Fruit fly (Drosophila melanogaster) whole organism, prepupa: ENCODE data around the gene TrxT.

Experiments used
- Blimp-1 ChIP-seq: fragments of 200-800 bp; sonication (Bioruptor generic); optimal IDR thresholded peaks from 3 replicates; lab custom pipeline; 2017; ENCODE audit warnings: missing biosample characterization, missing genetic modification characterization, mild to moderate bottlenecking, moderate library complexity, missing genetic modification reagents
- CG10669 ChIP-seq: fragments of 200-800 bp; sonication (Bioruptor generic); optimal IDR thresholded peaks from 3 replicates; lab custom pipeline; 2018; ENCODE audit warnings: missing biosample characterization, mild to moderate bottlenecking, missing genetic modification characterization, moderate library complexity
- CG11902 ChIP-seq: fragments of 200-800 bp; sonication (Bioruptor generic); optimal IDR thresholded peaks from 3 replicates; lab custom pipeline; 2016; ENCODE audit warnings: missing biosample characterization, missing genetic modification characterization
- CG16779 ChIP-seq: fragments of 200-800 bp; sonication (Bioruptor generic); optimal IDR thresholded peaks from 3 replicates; lab custom pipeline; 2017; ENCODE audit warnings: missing biosample characterization, mild to moderate bottlenecking, missing genetic modification characterization
- CG3032 ChIP-seq: fragments of 200-800 bp; optimal IDR thresholded peaks from 2 replicates; lab custom pipeline; 2019; ENCODE audit warnings: missing biosample characterization, mild to moderate bottlenecking, missing genetic modification characterization, moderate library complexity
- CG31627 ChIP-seq: fragments of 200-800 bp; sonication (Bioruptor generic); optimal IDR thresholded peaks from 3 replicates; lab custom pipeline; 2016; ENCODE audit warnings: missing biosample characterization, missing genetic modification characterization
- CG32006 ChIP-seq: fragments of 200-800 bp; sonication (Bioruptor generic); optimal IDR thresholded peaks from 3 replicates; lab custom pipeline; 2017; ENCODE audit warnings: missing biosample characterization, mild to moderate bottlenecking, missing genetic modification characterization
- CG34406 ChIP-seq: fragments of 200-800 bp; sonication (Bioruptor generic); optimal IDR thresholded peaks from 3 replicates; lab custom pipeline; 2016; ENCODE audit warnings: missing biosample characterization, missing genetic modification characterization
- CG3919 ChIP-seq: fragments of 200-800 bp; sonication (Bioruptor generic); optimal IDR thresholded peaks from 3 replicates; lab custom pipeline; 2016; ENCODE audit warnings: missing biosample characterization, missing genetic modification characterization
- CG4318 ChIP-seq: fragments of 200-800 bp; sonication (Bioruptor generic); optimal IDR thresholded peaks from 3 replicates; lab custom pipeline; 2017; ENCODE audit warnings: missing biosample characterization, mild to moderate bottlenecking, missing genetic modification characterization
- CG6163 ChIP-seq: fragments of 200-800 bp; sonication (Bioruptor generic); IDR thresholded peaks from 3 replicates; pipeline ENCODE4 v1.3.6; 2022; ENCODE audit warnings: missing biosample characterization, missing genetic modification characterization
- CG6276 ChIP-seq: fragments of 200-800 bp; sonication (Bioruptor generic); optimal IDR thresholded peaks from 2 replicates; lab custom pipeline; 2017; ENCODE audit warnings: missing biosample characterization, mild to moderate bottlenecking, missing genetic modification characterization
- CG6792 ChIP-seq: fragments of 200-800 bp; sonication (Bioruptor generic); optimal IDR thresholded peaks from 3 replicates; lab custom pipeline; 2016; ENCODE audit warnings: missing biosample characterization, missing genetic modification characterization
- CG6808 ChIP-seq: fragments of 200-800 bp; sonication (Bioruptor generic); optimal IDR thresholded peaks from 3 replicates; lab custom pipeline; 2017; ENCODE audit warnings: missing biosample characterization, missing genetic modification characterization, mild to moderate bottlenecking, moderate library complexity, missing genetic modification reagents
- CG8119 ChIP-seq: fragments of 200-800 bp; sonication (Bioruptor generic); IDR thresholded peaks from 3 replicates; pipeline ENCODE4 v1.3.6; 2022; ENCODE audit warnings: missing biosample characterization, missing genetic modification characterization
- CG8319 ChIP-seq: fragments of 200-800 bp; sonication (Bioruptor generic); optimal IDR thresholded peaks from 3 replicates; lab custom pipeline; 2016; ENCODE audit warnings: missing biosample characterization, missing genetic modification characterization
- CG9139 ChIP-seq: fragments of 200-800 bp; sonication (Bioruptor generic); optimal IDR thresholded peaks from 3 replicates; lab custom pipeline; 2017; ENCODE audit warnings: missing biosample characterization, mild to moderate bottlenecking, missing genetic modification characterization
- Eip93F ChIP-seq: fragments of 200-800 bp; sonication (Bioruptor generic); optimal IDR thresholded peaks from 2 replicates; lab custom pipeline; 2016; ENCODE audit warnings: missing biosample characterization, mild to moderate bottlenecking, missing genetic modification characterization
- Ets96B ChIP-seq: fragments of 200-800 bp; optimal IDR thresholded peaks from 2 replicates; lab custom pipeline; 2019; ENCODE audit warnings: missing biosample characterization, mild to moderate bottlenecking, missing genetic modification characterization, moderate library complexity
- Gug ChIP-seq: fragments of 200-800 bp; sonication (Bioruptor generic); IDR thresholded peaks from 2 replicates; pipeline ENCODE4 v1.3.6; 2022; ENCODE audit warnings: missing biosample characterization, missing genetic modification characterization
- Hr38 ChIP-seq: sonication (Bioruptor generic); optimal IDR thresholded peaks from 2 replicates; lab custom pipeline; 2016; ENCODE audit warnings: missing biosample characterization, missing genetic modification characterization
- Hr39 ChIP-seq: fragments of 200-800 bp; sonication (Bioruptor generic); optimal IDR thresholded peaks from 2 replicates; lab custom pipeline; 2016; ENCODE audit warnings: missing biosample characterization, missing genetic modification characterization
- Met ChIP-seq: fragments of 200-800 bp; sonication (Bioruptor generic); optimal IDR thresholded peaks from 3 replicates; lab custom pipeline; 2016; ENCODE audit warnings: missing biosample characterization, missing genetic modification characterization
- OdsH ChIP-seq: fragments of 200-800 bp; sonication (Bioruptor generic); optimal IDR thresholded peaks from 3 replicates; lab custom pipeline; 2016; ENCODE audit warnings: missing biosample characterization, missing genetic modification characterization
- Smox ChIP-seq: fragments of 200-800 bp; sonication (Bioruptor generic); optimal IDR thresholded peaks from 3 replicates; lab custom pipeline; 2016; ENCODE audit warnings: missing biosample characterization, missing genetic modification characterization
- Sox14 ChIP-seq: fragments of 200-800 bp; sonication (Bioruptor generic); optimal IDR thresholded peaks from 3 replicates; lab custom pipeline; 2016; ENCODE audit warnings: missing biosample characterization, missing genetic modification characterization
- achi ChIP-seq: fragments of 200-800 bp; sonication (Bioruptor generic); optimal IDR thresholded peaks from 3 replicates; lab custom pipeline; 2016; ENCODE audit warnings: missing biosample characterization, missing genetic modification characterization
- acj6 ChIP-seq: fragments of 200-800 bp; sonication (Bioruptor generic); optimal IDR thresholded peaks from 3 replicates; lab custom pipeline; 2016; ENCODE audit warnings: missing biosample characterization, missing genetic modification characterization
- dsx ChIP-seq: fragments of 200-800 bp; optimal IDR thresholded peaks from 3 replicates; lab custom pipeline; 2019; ENCODE audit warnings: missing biosample characterization, mild to moderate bottlenecking, missing genetic modification characterization, moderate library complexity; ENCODE audit not compliant: poor library complexity, severe bottlenecking
- eg ChIP-seq: fragments of 200-800 bp; sonication (Bioruptor generic); IDR thresholded peaks from 3 replicates; pipeline ENCODE4 v1.3.6; 2022; ENCODE audit warnings: missing biosample characterization, missing genetic modification characterization
- esn ChIP-seq: fragments of 200-800 bp; sonication (Bioruptor generic); optimal IDR thresholded peaks from 2 replicates; lab custom pipeline; 2016; ENCODE audit warnings: missing biosample characterization, mild to moderate bottlenecking, missing genetic modification characterization, moderate library complexity
- fd59A ChIP-seq: fragments of 200-800 bp; sonication (Bioruptor generic); optimal IDR thresholded peaks from 2 replicates; lab custom pipeline; 2017; ENCODE audit warnings: missing biosample characterization, mild to moderate bottlenecking, missing genetic modification characterization, missing genetic modification reagents
- fkh ChIP-seq: fragments of 200-800 bp; sonication (Bioruptor generic); optimal IDR thresholded peaks from 3 replicates; lab custom pipeline; 2017; ENCODE audit warnings: missing biosample characterization, mild to moderate bottlenecking, missing genetic modification characterization, moderate library complexity
- lz ChIP-seq: fragments of 200-800 bp; sonication (Bioruptor generic); optimal IDR thresholded peaks from 3 replicates; lab custom pipeline; 2016; ENCODE audit warnings: missing biosample characterization, missing genetic modification characterization
- net ChIP-seq: fragments of 200-800 bp; sonication (Bioruptor generic); optimal IDR thresholded peaks from 3 replicates; lab custom pipeline; 2016; ENCODE audit warnings: missing biosample characterization, missing genetic modification characterization
- pdm3 ChIP-seq: fragments of 200-800 bp; sonication (Bioruptor generic); optimal IDR thresholded peaks from 3 replicates; lab custom pipeline; 2016; ENCODE audit warnings: missing biosample characterization, missing genetic modification characterization
- salr ChIP-seq, 2 experiments: fragments of 200-800 bp; sonication (Bioruptor generic); optimal IDR thresholded peaks; 3 replicates each; lab custom pipeline; 2016 to 2018; ENCODE audit warnings: missing biosample characterization in 2 of 2, missing genetic modification characterization in 2 of 2, mild to moderate bottlenecking in 1 of 2
- ss ChIP-seq, 2 experiments: fragments of 200-800 bp; sonication (Bioruptor generic); optimal IDR thresholded peaks; 2 replicates in 1 of 2; 3 replicates in 1 of 2; lab custom pipeline; 2017 to 2018; ENCODE audit warnings: mild to moderate bottlenecking in 2 of 2, missing biosample characterization in 2 of 2, missing genetic modification characterization in 2 of 2, moderate library complexity in 1 of 2
- svp ChIP-seq: fragments of 200-800 bp; sonication (Bioruptor generic); peaks from one replicate; lab custom pipeline; 2016; ENCODE audit warnings: missing biosample characterization, missing genetic modification characterization
- topi ChIP-seq: fragments of 200-800 bp; sonication (Bioruptor generic); optimal IDR thresholded peaks from 3 replicates; lab custom pipeline; 2016; ENCODE audit warnings: missing biosample characterization, missing genetic modification characterization
- vri ChIP-seq: fragments of 200-800 bp; sonication (Bioruptor generic); optimal IDR thresholded peaks from 3 replicates; lab custom pipeline; 2016; ENCODE audit warnings: missing biosample characterization, mild to moderate bottlenecking, missing genetic modification characterization

Gene TrxT

dm6 chrX:5329266-5329898 lies 17.7 kb upstream of the TrxT start, which contains the start of the genes CG3309 and XRCC1 (continued):
- TF ChIP-seq CG16779 (no peak), Gug (GFP tag; lab: Robert Waterston, UW) (peak; percentile 21; the same call in 1 of the 2 replicates), Hr39 (GFP tag; lab: Kevin White, UChicago) (peak; percentile 43), dsx (GFP tag; lab: Kevin White, UChicago) (peak; percentile 8), net (peak; percentile 22), CG34406 (GFP tag; lab: Kevin White, UChicago) (peak; percentile 29), CG11902 (GFP tag; lab: Kevin White, UChicago) (peak; percentile 9), CG10669 (GFP tag; lab: Kevin White, UChicago) (peak; percentile 17), pdm3 (GFP tag; lab: Kevin White, UChicago) (peak; percentile 33), fd59A (no peak), CG3919 (GFP tag; lab: Kevin White, UChicago) (peak; percentile 15), achi (peak; percentile 60), CG6163 (GFP tag; lab: Robert Waterston, UW) (peak; percentile 60), svp (GFP tag; lab: Kevin White, UChicago) (no peak), Smox (GFP tag; lab: Kevin White, UChicago) (peak; percentile 48), Met (GFP tag; lab: Kevin White, UChicago) (peak; percentile 46), salr (GFP tag; optimal IDR thresholded peaks at IDR 0.05; lab: Kevin White, UChicago) (peak in 1 of 2 experiments; percentile 11), CG6792 (GFP tag; lab: Kevin White, UChicago) (peak; percentile 1), vri (no peak), CG31627 (GFP tag; lab: Kevin White, UChicago) (peak; percentile 33), lz (GFP tag; lab: Kevin White, UChicago) (peak; percentile 33), topi (peak; percentile 52), CG32006 (GFP tag; lab: Kevin White, UChicago) (peak; percentile 59), Hr38 (GFP tag; lab: Kevin White, UChicago) (no peak), CG6276 (GFP tag; lab: Kevin White, UChicago) (no peak), CG9139 (GFP tag; lab: Kevin White, UChicago) (no peak), Ets96B (tag; lab: Kevin White, UChicago) (peak; percentile 43), CG6808 (GFP tag; lab: Kevin White, UChicago) (no peak), esn (peak; percentile 61), ss (GFP tag; optimal IDR thresholded peaks at IDR 0.05; lab: Kevin White, UChicago) (peak in 1 of 2 experiments; percentile 38), eg (0 out of 3 replicates have a peak, but pooled peaks have one; percentile 47), Sox14 (GFP tag; lab: Kevin White, UChicago) (peak; percentile 1), fkh (GFP tag; lab: Kevin White, UChicago) (peak; percentile 60), Blimp-1 (GFP tag; lab: Kevin White, UChicago) (peak; percentile 98), OdsH (peak; percentile 51), CG3032 (peak; percentile 53), acj6 (GFP tag; lab: Kevin White, UChicago) (peak; percentile 53), CG8119 (GFP tag; lab: Robert Waterston, UW) (0 out of 3 replicates have a peak, but pooled peaks have one; percentile 29), Eip93F (GFP tag; lab: Kevin White, UChicago) (peak; percentile 22)

dm6 chrX:5323636-5324035 lies 11.9 kb upstream of the TrxT start, which contains the start of gene Mcm3:
Gene Mcm3, plus strand, starts transcription at chrX:5323855.
- TF ChIP-seq CG11902 (GFP tag; lab: Kevin White, UChicago) (no peak), Sox14 (GFP tag; lab: Kevin White, UChicago) (no peak), acj6 (GFP tag; lab: Kevin White, UChicago) (no peak), topi (no peak), CG4318 (no peak), ss (GFP tag; optimal IDR thresholded peaks at IDR 0.05; lab: Kevin White, UChicago) (no peak), CG8319 (GFP tag; lab: Kevin White, UChicago) (no peak), CG6792 (GFP tag; lab: Kevin White, UChicago) (no peak)
